Worm (Caenorhabditis elegans): ENCODE results near the gene ZK673.4.

- TF ChIP-seq T22C8.4 (GFP tag; IDR thresholded peaks at IDR 0.05), result no peak
- TF ChIP-seq tab-1 (GFP tag; IDR thresholded peaks at IDR 0.05), result no peak
- no peak for TF ChIP-seq med-1 (GFP tag; optimal IDR thresholded peaks at IDR 0.05; ENCODE audit: insufficient read depth)
Observed at ce11 chrII:10443898-10444297, 8.8 kb upstream of the ZK673.4 start.

All from whole organism, midembryonic.